Worm (Caenorhabditis elegans) whole organism, young adult: ENCODE results near the gene T20D3.5.
A peak's percentile ranks its signal among the peaks of the same experiment; 100 is the strongest.
"Not testable (repeated sequence)": the region's sequence is repeated elsewhere in the genome, so short reads cannot be mapped to it uniquely, and the experiment has no call there.

Experiments used
- C17E4.6 ChIP-seq: fragments of 200-800 bp; sonication (Bioruptor generic); IDR thresholded peaks from 2 replicates; pipeline ENCODE4 v1.3.6; 2022; ENCODE audit warnings: missing genetic modification reagents, missing genetic modification characterization, missing compliant biosample characterization
- D2030.7 ChIP-seq: fragments of 200-800 bp; sonication (Bioruptor generic); IDR thresholded peaks from 2 replicates; pipeline ENCODE4 v1.3.6; 2022; ENCODE audit warnings: missing genetic modification reagents, missing genetic modification characterization, missing compliant biosample characterization
- F22D6.2 ChIP-seq: sonication (generic microtip); optimal IDR thresholded peaks from 2 replicates; lab custom pipeline; 2016; ENCODE audit warnings: mild to moderate bottlenecking, missing genetic modification characterization, missing compliant biosample characterization
- F33H1.4 ChIP-seq: fragments of 200-800 bp; sonication (Bioruptor generic); IDR thresholded peaks from 2 replicates; pipeline ENCODE4 v1.3.6; 2022; ENCODE audit warnings: missing genetic modification reagents, missing genetic modification characterization, missing compliant biosample characterization
- Y67H2A.10 ChIP-seq: fragments of 200-800 bp; sonication (Bioruptor generic); conservative IDR thresholded peaks from 2 replicates; pipeline ENCODE4 v1.3.6; 2022; ENCODE audit warnings: missing genetic modification reagents, missing genetic modification characterization, missing compliant biosample characterization
- Y79H2A.3 ChIP-seq: fragments of 200-800 bp; sonication (Bioruptor generic); conservative IDR thresholded peaks from 2 replicates; pipeline ENCODE4 v1.3.6; 2022; ENCODE audit warnings: missing genetic modification reagents, missing genetic modification characterization, missing compliant biosample characterization
- akir-1 ChIP-seq: fragments of 200-800 bp; sonication (Bioruptor generic); optimal IDR thresholded peaks from 2 replicates; lab custom pipeline; 2018; ENCODE audit warnings: mild to moderate bottlenecking, missing genetic modification characterization, moderate library complexity, missing compliant biosample characterization
- ama-1 ChIP-seq, 3 experiments: fragments of 150-350 bp in 1 of 3; sonication (generic microtip) in 2 of 3; optimal IDR thresholded peaks; 2 replicates each; lab custom pipeline; 2014 to 2018; ENCODE audit warnings: missing biosample characterization in 2 of 3, missing genetic modification characterization in 2 of 3, missing genetic modification reagents in 2 of 3
- aptf-2 ChIP-seq: fragments of 200-800 bp; sonication (Bioruptor generic); conservative IDR thresholded peaks from 2 replicates; pipeline ENCODE4 v1.3.6; 2022; ENCODE audit warnings: missing genetic modification reagents, missing genetic modification characterization, missing compliant biosample characterization
- bed-2 ChIP-seq: fragments of 200-800 bp; sonication (Bioruptor generic); IDR thresholded peaks from 2 replicates; pipeline ENCODE4 v1.3.6; 2022; ENCODE audit warnings: missing genetic modification reagents, missing genetic modification characterization, missing compliant biosample characterization
- ccch-3 ChIP-seq: fragments of 200-800 bp; sonication (Bioruptor generic); optimal IDR thresholded peaks from 2 replicates; lab custom pipeline; 2018; ENCODE audit warnings: mild to moderate bottlenecking, missing genetic modification characterization, missing compliant biosample characterization
- ceh-27 ChIP-seq: fragments of 200-800 bp; sonication (Bioruptor generic); optimal IDR thresholded peaks from 2 replicates; lab custom pipeline; 2018; ENCODE audit warnings: mild to moderate bottlenecking, missing genetic modification characterization, moderate library complexity, missing compliant biosample characterization
- ceh-91 ChIP-seq: fragments of 200-800 bp; sonication (Bioruptor generic); IDR thresholded peaks from 2 replicates; pipeline ENCODE4 v1.3.6; 2022; ENCODE audit warnings: missing genetic modification reagents, missing genetic modification characterization, missing compliant biosample characterization
- him-1 ChIP-seq: sonication (generic microtip); optimal IDR thresholded peaks from 2 replicates; lab custom pipeline; 2016; ENCODE audit warnings: missing genotype, missing genetic modification reagents, missing genetic modification characterization, missing compliant biosample characterization
- hlh-12 ChIP-seq: sonication (generic microtip); optimal IDR thresholded peaks from 2 replicates; lab custom pipeline; 2016; ENCODE audit warnings: missing genetic modification characterization, missing compliant biosample characterization
- hlh-26 ChIP-seq: fragments of 200-800 bp; sonication (Bioruptor generic); conservative IDR thresholded peaks from 2 replicates; pipeline ENCODE4 v1.3.6; 2022; ENCODE audit warnings: missing genetic modification reagents, missing genetic modification characterization, missing compliant biosample characterization
- lag-1 ChIP-seq: fragments of 200-800 bp; sonication (Bioruptor generic); IDR thresholded peaks from 2 replicates; pipeline ENCODE4 v1.3.6; 2022; ENCODE audit warnings: missing genetic modification reagents, missing genetic modification characterization, missing compliant biosample characterization
- lin-54 ChIP-seq: fragments of 200-800 bp; sonication (Bioruptor generic); optimal IDR thresholded peaks from 2 replicates; lab custom pipeline; 2018; ENCODE audit warnings: mild to moderate bottlenecking, missing genetic modification characterization, missing compliant biosample characterization
- madf-3 ChIP-seq: fragments of 200-800 bp; sonication (Bioruptor generic); IDR thresholded peaks from 2 replicates; pipeline ENCODE4 v1.3.6; 2022; ENCODE audit warnings: missing genetic modification reagents, missing genetic modification characterization, missing compliant biosample characterization
- mel-28 ChIP-seq: sonication (generic microtip); optimal IDR thresholded peaks from 2 replicates; lab custom pipeline; 2016; ENCODE audit warnings: borderline replicate concordance, mild to moderate bottlenecking, missing genetic modification characterization, missing compliant biosample characterization
- nfya-2 ChIP-seq: fragments of 200-800 bp; sonication (Bioruptor generic); IDR thresholded peaks from 2 replicates; pipeline ENCODE4 v1.3.6; 2022; ENCODE audit warnings: missing genetic modification reagents, missing genetic modification characterization, missing compliant biosample characterization
- nhr-179 ChIP-seq: sonication (generic microtip); optimal IDR thresholded peaks from 2 replicates; lab custom pipeline; 2016; ENCODE audit warnings: mild to moderate bottlenecking, missing genetic modification characterization, missing compliant biosample characterization
- nhr-80 ChIP-seq: sonication (generic microtip); optimal IDR thresholded peaks from 2 replicates; lab custom pipeline; 2016; ENCODE audit warnings: missing genetic modification characterization, missing compliant biosample characterization
- repo-1 ChIP-seq: sonication (generic microtip); optimal IDR thresholded peaks from 2 replicates; lab custom pipeline; 2017; ENCODE audit warnings: mild to moderate bottlenecking, missing genetic modification characterization, missing compliant biosample characterization
- snpc-1.1 ChIP-seq: sonication (generic microtip); optimal IDR thresholded peaks from 2 replicates; lab custom pipeline; 2017; ENCODE audit warnings: missing genetic modification characterization, mild to moderate bottlenecking, missing compliant biosample characterization, antibody characterized with exemption, moderate library complexity, missing genotype, missing genetic modification reagents; ENCODE audit not compliant: insufficient read depth
- snpc-4 ChIP-seq, 5 experiments: fragments of 150-350 bp in 1 of 5; sonication (generic microtip) in 4 of 5; optimal IDR thresholded peaks; 2 replicates each; lab custom pipeline; 2014 to 2018; ENCODE audit warnings: missing genetic modification characterization in 5 of 5, missing biosample characterization in 3 of 5, antibody characterized with exemption in 2 of 5, mild to moderate bottlenecking in 2 of 5, missing compliant biosample characterization in 2 of 5, missing genotype in 2 of 5, moderate library complexity in 2 of 5, missing genetic modification reagents in 1 of 5
- tlf-1 ChIP-seq: fragments of 200-800 bp; sonication (Bioruptor generic); optimal IDR thresholded peaks from 2 replicates; lab custom pipeline; 2018; ENCODE audit warnings: mild to moderate bottlenecking, missing genetic modification characterization, missing compliant biosample characterization
- xnd-1 ChIP-seq: sonication (generic microtip); optimal IDR thresholded peaks from 2 replicates; lab custom pipeline; 2016; ENCODE audit warnings: missing genotype, missing genetic modification reagents, missing genetic modification characterization, missing compliant biosample characterization
- ztf-18 ChIP-seq: sonication (generic microtip); optimal IDR thresholded peaks from 2 replicates; lab custom pipeline; 2016; ENCODE audit warnings: missing genotype, mild to moderate bottlenecking, missing genetic modification characterization, missing compliant biosample characterization
- ztf-22 ChIP-seq: fragments of 200-800 bp; sonication (Bioruptor generic); optimal IDR thresholded peaks from 2 replicates; lab custom pipeline; 2018; ENCODE audit warnings: mild to moderate bottlenecking, missing genetic modification characterization, moderate library complexity, missing compliant biosample characterization
- ztf-28 ChIP-seq: fragments of 200-800 bp; sonication (Bioruptor generic); IDR thresholded peaks from 2 replicates; pipeline ENCODE4 v1.3.6; 2022; ENCODE audit warnings: missing genetic modification reagents, missing genetic modification characterization, missing compliant biosample characterization
- ztf-3 ChIP-seq: fragments of 200-800 bp; sonication (Bioruptor generic); optimal IDR thresholded peaks from 2 replicates; lab custom pipeline; 2018; ENCODE audit warnings: mild to moderate bottlenecking, missing genetic modification characterization, missing compliant biosample characterization

Gene T20D3.5

ce11 chrIV:9336538-9337090, at the start of gene T20D3.5:
TSS of gene T20D3.5 (plus strand) at chrIV:9337040.
- peak; percentile 45 for TF ChIP-seq him-1 (tag; lab: Kevin White, UChicago)
- no peak for TF ChIP-seq hlh-12 (tag; lab: Kevin White, UChicago)

- no peak for TF ChIP-seq F22D6.2 (tag; lab: Kevin White, UChicago)
- no peak for TF ChIP-seq snpc-4 (GFP tag; optimal IDR thresholded peaks at IDR 0.05; lab: Kevin White, UChicago)
- no peak for TF ChIP-seq snpc-4 (tag; optimal IDR thresholded peaks at IDR 0.05; lab: Kevin White, UChicago)
- no peak for TF ChIP-seq lin-54 (GFP tag; lab: Kevin White, UChicago)
- no peak for TF ChIP-seq nhr-179 (tag; lab: Kevin White, UChicago)
- TF ChIP-seq snpc-1.1 (tag; lab: Kevin White, UChicago), result no peak
- TF ChIP-seq ccch-3 (GFP tag; lab: Kevin White, UChicago), result no peak
- TF ChIP-seq ama-1 (optimal IDR thresholded peaks at IDR 0.05; lab: Kevin White, UChicago), result no peak
- TF ChIP-seq ama-1 (GFP tag; optimal IDR thresholded peaks at IDR 0.05; lab: Kevin White, UChicago), result no peak
- TF ChIP-seq xnd-1 (tag; lab: Kevin White, UChicago), result no peak
- TF ChIP-seq nfya-2 (GFP tag; lab: Robert Waterston, UW), result no peak
- no peak for TF ChIP-seq F33H1.4 (GFP tag; lab: Robert Waterston, UW)
- no peak for TF ChIP-seq nhr-80 (tag; lab: Kevin White, UChicago)
- no peak for TF ChIP-seq aptf-2
- no peak for TF ChIP-seq lag-1
- no peak for TF ChIP-seq Y67H2A.10
- no peak for TF ChIP-seq ztf-22 (GFP tag; lab: Kevin White, UChicago)
- no peak for TF ChIP-seq repo-1 (tag; lab: Kevin White, UChicago)
Measured at ce11 chrIV:9289635-9290034, 47.2 kb upstream of the T20D3.5 start.

- not testable (repeated sequence) for TF ChIP-seq C17E4.6 (GFP tag; lab: Robert Waterston, UW); ztf-3 (GFP tag; lab: Kevin White, UChicago); ztf-18 (tag; lab: Kevin White, UChicago)
Measured at ce11 chrIV:9293825-9294224, 43.0 kb upstream of the T20D3.5 start, which contains the start of gene nhr-264. TSS of gene nhr-264 (minus strand) at chrIV:9293925.

ce11 chrIV:9296285-9296684, 40.6 kb upstream of the T20D3.5 start, which contains the start of gene F49C12.1:
TSS of gene F49C12.1 (minus strand) at chrIV:9296354.
- TF ChIP-seq madf-3 (GFP tag; lab: Robert Waterston, UW), result no peak
- no peak for TF ChIP-seq ztf-28 (GFP tag; lab: Robert Waterston, UW)
- no peak for TF ChIP-seq tlf-1 (GFP tag; lab: Kevin White, UChicago)
- TF ChIP-seq Y79H2A.3 (GFP tag; lab: Robert Waterston, UW), result no peak
- TF ChIP-seq bed-2 (GFP tag; lab: Robert Waterston, UW), result no peak
- no peak for TF ChIP-seq akir-1
- no peak for TF ChIP-seq lin-54 (GFP tag; lab: Kevin White, UChicago)
- TF ChIP-seq ceh-91 (GFP tag; lab: Robert Waterston, UW), result no peak
- no peak for TF ChIP-seq hlh-26 (GFP tag; lab: Robert Waterston, UW)
- no peak for TF ChIP-seq D2030.7 (GFP tag; lab: Robert Waterston, UW)
- TF ChIP-seq ceh-27 (GFP tag; lab: Kevin White, UChicago), result no peak
- TF ChIP-seq mel-28 (tag; lab: Kevin White, UChicago), result no peak
- TF ChIP-seq ccch-3 (GFP tag; lab: Kevin White, UChicago), result no peak
- TF ChIP-seq, all 124 proteins: peak for 0
